Worm (Caenorhabditis elegans): Measurements from ENCODE around the gene K08F4.12.
A peak's percentile ranks its signal among the peaks of the same experiment; 100 is the strongest.

The K08F4.12 gene

DNA sequence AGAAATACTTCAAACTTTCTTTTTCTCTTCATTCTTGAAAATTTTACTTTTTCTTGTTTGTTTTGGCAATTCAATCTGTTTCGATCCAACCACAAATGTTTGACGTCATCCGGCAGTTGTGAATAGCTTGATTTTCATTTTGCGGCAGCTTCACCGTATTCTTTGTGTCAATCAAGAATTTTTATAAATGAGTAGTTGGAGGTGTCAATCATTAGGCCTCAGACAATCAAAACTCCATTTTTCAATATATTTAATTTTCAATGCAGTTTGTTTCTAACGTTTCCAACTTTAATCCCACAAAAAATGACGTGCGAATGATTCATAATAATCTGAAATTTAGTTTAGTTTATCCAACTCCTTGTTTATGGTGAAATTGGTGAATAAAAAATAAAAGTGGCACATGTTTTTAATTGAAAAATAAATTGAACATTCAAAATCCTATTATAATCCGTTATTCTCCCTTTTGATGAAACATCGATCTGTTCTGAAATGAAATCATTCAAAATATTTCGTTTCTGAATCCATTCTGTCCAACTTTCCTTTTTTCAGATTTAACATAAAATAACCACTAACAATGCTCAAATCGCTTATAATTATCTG is 19.7 kb downstream of the K08F4.12 start, which contains the start of gene ttr-53:
ttr-53 (plus strand) TSS at position 550 of the 600 bp plus-strand sequence.
- TF ChIP-seq Y79H2A.3 (GFP tag; conservative IDR thresholded peaks at IDR 0.05): no peak
- TF ChIP-seq attf-5 (GFP tag; optimal IDR thresholded peaks at IDR 0.05): no peak
- peak; percentile 6 for TF ChIP-seq nhr-80 (tag; optimal IDR thresholded peaks at IDR 0.05)
- TF ChIP-seq hsf-1 (GFP tag; IDR thresholded peaks at IDR 0.05): no peak
- TF ChIP-seq ztf-28 (GFP tag; IDR thresholded peaks at IDR 0.05): no peak
- no peak for TF ChIP-seq K12H6.12 (tag; optimal IDR thresholded peaks at IDR 0.05)
- TF ChIP-seq B0336.3 (GFP tag; IDR thresholded peaks at IDR 0.05): no peak
- TF ChIP-seq dox-1 (GFP tag; IDR thresholded peaks at IDR 0.05): no peak
- TF ChIP-seq F33H1.4 (GFP tag; IDR thresholded peaks at IDR 0.05): no peak
- no peak for TF ChIP-seq ztf-6 (GFP tag; IDR thresholded peaks at IDR 0.05)
- no peak for TF ChIP-seq cebp-1 (GFP tag; IDR thresholded peaks at IDR 0.05)
- TF ChIP-seq cebp-1 (tag; optimal IDR thresholded peaks at IDR 0.05): no peak
- TF ChIP-seq let-607 (tag; optimal IDR thresholded peaks at IDR 0.05): peak; percentile 87 to 90
- no peak for TF ChIP-seq Y67H2A.10 (GFP tag; conservative IDR thresholded peaks at IDR 0.05)

DNA sequence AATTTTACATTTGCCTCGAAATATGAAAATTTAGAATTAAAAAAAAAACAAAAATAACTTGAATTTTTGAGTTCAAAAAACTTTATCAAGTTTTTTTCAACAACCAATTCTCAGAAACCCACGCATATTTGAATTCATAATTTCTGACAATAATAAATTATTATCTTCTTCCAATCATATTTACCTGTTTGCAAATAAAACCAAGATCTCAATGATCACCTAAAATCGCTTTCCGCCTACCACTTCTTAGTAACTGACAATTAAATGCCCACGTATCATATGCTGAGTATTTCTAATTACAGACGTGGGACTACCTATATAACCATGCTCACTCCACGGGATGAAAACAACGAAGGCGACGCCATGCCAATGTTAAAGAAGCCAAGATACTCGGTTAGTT is 23.8 kb downstream of the K08F4.12 start, which contains the start of gene pps-1:
pps-1 (plus strand) TSS at position 301 of the 400 bp plus-strand sequence.
- TF ChIP-seq unc-130 (GFP tag; optimal IDR thresholded peaks at IDR 0.05) (no peak), xnd-1 (tag; optimal IDR thresholded peaks at IDR 0.05) (no peak), snpc-1.1 (tag; optimal IDR thresholded peaks at IDR 0.05; ENCODE audit: insufficient read depth) (no peak), ztf-3 (GFP tag; optimal IDR thresholded peaks at IDR 0.05) (no peak), atf-7 (tag; optimal IDR thresholded peaks at IDR 0.05) (no peak)

DNA sequence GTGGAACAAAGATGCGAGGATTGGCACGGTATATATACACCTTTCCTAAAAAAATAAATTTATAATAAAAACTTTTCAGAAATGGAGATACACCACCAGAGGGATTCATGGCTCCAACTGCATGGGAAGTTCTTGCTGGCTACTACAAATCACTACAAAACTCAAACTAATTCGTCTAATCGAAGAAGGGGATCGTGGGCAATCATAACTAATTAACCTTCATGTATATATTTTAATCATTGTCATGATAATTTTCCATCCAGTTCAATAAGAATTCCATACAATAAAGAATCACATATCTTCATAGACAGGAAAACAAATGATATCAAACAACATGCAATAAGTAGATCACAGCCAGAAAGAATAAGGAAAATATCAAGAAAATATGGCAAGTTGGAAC is 26.2 kb downstream of the K08F4.12 start:
- TF ChIP-seq hmg-1.2 (GFP tag; IDR thresholded peaks at IDR 0.05) (peak; percentile 6; the same call in 1 of the 2 replicates), bed-1 (GFP tag; IDR thresholded peaks at IDR 0.05) (no peak), snpc-4 (GFP tag; optimal IDR thresholded peaks at IDR 0.05) (no peak), snpc-4 (tag; optimal IDR thresholded peaks at IDR 0.05) (peak in 1 of 4 experiments; percentile 0), him-1 (tag; optimal IDR thresholded peaks at IDR 0.05) (peak; percentile 93), madf-6 (GFP tag; IDR thresholded peaks at IDR 0.05) (peak; percentile 27; the same call in 1 of the 2 replicates), snpc-1.1 (tag; optimal IDR thresholded peaks at IDR 0.05; ENCODE audit: insufficient read depth) (no peak)

DNA sequence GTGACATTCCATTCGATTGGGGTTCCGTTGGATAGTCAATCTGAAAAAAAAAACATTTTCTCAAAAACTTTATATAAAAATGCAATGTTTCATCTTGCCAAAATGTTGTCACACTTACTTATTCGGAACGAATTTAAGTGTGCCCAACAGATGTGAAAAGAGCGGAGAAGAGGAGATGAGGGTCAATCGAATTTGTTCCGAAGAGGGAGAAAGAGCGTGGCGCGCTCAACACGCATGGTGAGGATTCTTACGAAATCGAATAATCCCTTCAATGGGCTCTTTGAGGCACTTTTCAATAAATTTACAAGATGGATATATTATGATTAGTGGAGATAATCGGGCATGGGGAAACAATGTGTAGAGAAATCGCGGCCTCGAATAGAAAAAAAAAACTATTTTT is 32.9 kb downstream of the K08F4.12 start:
- TF ChIP-seq cebp-1 (GFP tag; IDR thresholded peaks at IDR 0.05) (no peak), cebp-1 (tag; optimal IDR thresholded peaks at IDR 0.05) (peak; percentile 52), Y67H2A.10 (GFP tag; conservative IDR thresholded peaks at IDR 0.05) (no peak)

ce11 chrIV:10174328-10174727 is 36.4 kb downstream of the K08F4.12 start, which contains the start of gene pxf-1:
Gene pxf-1 (minus strand): TSS chrIV:10174341.
- TF ChIP-seq tbx-9 (tag; optimal IDR thresholded peaks at IDR 0.05; ENCODE audit: borderline replicate concordance) (no peak), hmg-1.2 (GFP tag; IDR thresholded peaks at IDR 0.05) (no peak), attf-3 (GFP tag; conservative IDR thresholded peaks at IDR 0.05) (no peak), dox-1 (GFP tag; IDR thresholded peaks at IDR 0.05) (no peak), B0336.3 (GFP tag; IDR thresholded peaks at IDR 0.05) (no peak), ztf-25 (GFP tag; IDR thresholded peaks at IDR 0.05) (no peak), nhr-90 (tag; optimal IDR thresholded peaks at IDR 0.05) (no peak), ztf-28 (GFP tag; IDR thresholded peaks at IDR 0.05) (no peak), gei-17 (GFP tag; optimal IDR thresholded peaks at IDR 0.05) (no peak), madf-6 (GFP tag; IDR thresholded peaks at IDR 0.05) (no peak), unc-130 (GFP tag; optimal IDR thresholded peaks at IDR 0.05) (no peak), Y53F4B.3 (GFP tag; IDR thresholded peaks at IDR 0.05) (no peak), ceh-79 (tag; optimal IDR thresholded peaks at IDR 0.05) (no peak), dpff-1 (tag; optimal IDR thresholded peaks at IDR 0.05) (no peak), madf-10 (tag; optimal IDR thresholded peaks at IDR 0.05) (no peak), zfh-2 (GFP tag; conservative IDR thresholded peaks at IDR 0.05) (no peak)
